Worm (Caenorhabditis elegans) whole organism, late embryonic: ENCODE results near the gene pgph-1.

Experiments used
- C38D4.7 ChIP-seq: fragments of 200-800 bp; sonication (Bioruptor generic); optimal IDR thresholded peaks from 2 replicates; lab custom pipeline; 2018; ENCODE audit warnings: mild to moderate bottlenecking, missing genetic modification characterization, moderate library complexity, missing compliant biosample characterization
- ama-1 ChIP-seq: fragments of 150-350 bp; optimal IDR thresholded peaks from 2 replicates; lab custom pipeline; 2014
- ceh-9 ChIP-seq: sonication (generic microtip); optimal IDR thresholded peaks from 2 replicates; lab custom pipeline; 2016; ENCODE audit warnings: mild to moderate bottlenecking, missing genetic modification characterization, inconsistent platforms, missing compliant biosample characterization
- hlh-8 ChIP-seq: sonication (generic microtip); optimal IDR thresholded peaks from 2 replicates; lab custom pipeline; 2016; ENCODE audit warnings: missing genotype, missing genetic modification characterization, missing compliant biosample characterization
- pha-4 ChIP-seq: fragments of 150-350 bp; optimal IDR thresholded peaks from 2 replicates; lab custom pipeline; 2018; ENCODE audit warnings: missing biosample characterization, missing genetic modification reagents, missing genetic modification characterization

- TF ChIP-seq pha-4 (tag; lab: Kevin White, UChicago) (no peak), ama-1 (lab: Kevin White, UChicago) (no peak), ceh-9 (tag; lab: Kevin White, UChicago) (no peak), hlh-8 (tag; lab: Kevin White, UChicago) (no peak), C38D4.7 (GFP tag; lab: Kevin White, UChicago) (no peak)
These were observed 15.0 kb upstream of the pgph-1 start for ce11 chrV:5768292-5768695.
